Worm (Caenorhabditis elegans): ENCODE results near the gene F23B12.1.

The F23B12.1 gene

ce11 chrV:14417735-14418134, 11.2 kb upstream of the F23B12.1 start, which contains the start of the genes nxf-2 and set-31:
Gene nxf-2 (minus strand): TSS chrV:14417835.
Gene set-31 (plus strand): TSS chrV:14417903.
- TF ChIP-seq fkh-10 (GFP tag; optimal IDR thresholded peaks at IDR 0.05) (no peak), ceh-48 (tag; optimal IDR thresholded peaks at IDR 0.05) (no peak), elt-4 (tag; optimal IDR thresholded peaks at IDR 0.05) (no peak), syd-9 (tag; optimal IDR thresholded peaks at IDR 0.05) (no peak), ttx-3 (tag; optimal IDR thresholded peaks at IDR 0.05) (no peak), tbx-7 (tag; optimal IDR thresholded peaks at IDR 0.05) (no peak), unc-55 (GFP tag; optimal IDR thresholded peaks at IDR 0.05) (no peak), nhr-232 (tag; optimal IDR thresholded peaks at IDR 0.05) (no peak), npax-4 (tag; optimal IDR thresholded peaks at IDR 0.05) (no peak), lim-6 (tag; optimal IDR thresholded peaks at IDR 0.05) (no peak), Y22D7AL.16 (tag; optimal IDR thresholded peaks at IDR 0.05) (no peak), mec-3 (tag; optimal IDR thresholded peaks at IDR 0.05; ENCODE audit: borderline replicate concordance) (no peak), ztf-16 (tag; optimal IDR thresholded peaks at IDR 0.05) (no peak), ceh-22 (tag; optimal IDR thresholded peaks at IDR 0.05) (no peak), pag-3 (tag; optimal IDR thresholded peaks at IDR 0.05; ENCODE audit: borderline replicate concordance) (no peak)

ce11 chrV:14419855-14420254, 9.1 kb upstream of the F23B12.1 start:
- no peak for TF ChIP-seq ceh-2 (tag; optimal IDR thresholded peaks at IDR 0.05)
- TF ChIP-seq madf-2 (tag; optimal IDR thresholded peaks at IDR 0.05), result no peak
- TF ChIP-seq ama-1 (optimal IDR thresholded peaks at IDR 0.05), result no peak
- TF ChIP-seq npax-4 (tag; optimal IDR thresholded peaks at IDR 0.05), result no peak
- no peak for TF ChIP-seq ceh-14 (tag; optimal IDR thresholded peaks at IDR 0.05)
- TF ChIP-seq unc-86 (tag; optimal IDR thresholded peaks at IDR 0.05), result no peak
- TF ChIP-seq ceh-6 (GFP tag; optimal IDR thresholded peaks at IDR 0.05), result no peak
- TF ChIP-seq ceh-31 (tag; optimal IDR thresholded peaks at IDR 0.05), result no peak
- TF ChIP-seq hlh-13 (GFP tag; optimal IDR thresholded peaks at IDR 0.05), result no peak
- TF ChIP-seq nhr-232 (tag; optimal IDR thresholded peaks at IDR 0.05), result no peak
- TF ChIP-seq elt-4 (tag; optimal IDR thresholded peaks at IDR 0.05), result no peak
- TF ChIP-seq pros-1 (tag; optimal IDR thresholded peaks at IDR 0.05), result no peak

ce11 chrV:14421325-14421724, 7.6 kb upstream of the F23B12.1 start, which contains the start of gene dhs-22:
Gene dhs-22 (minus strand): TSS chrV:14421440.
- TF ChIP-seq T23F11.4 (GFP tag; optimal IDR thresholded peaks at IDR 0.05) (no peak), Y22D7AL.16 (tag; optimal IDR thresholded peaks at IDR 0.05) (no peak), unc-3 (GFP tag; conservative IDR thresholded peaks at IDR 0.05) (no peak), unc-3 (tag; optimal IDR thresholded peaks at IDR 0.05) (no peak), C08G9.2 (tag; optimal IDR thresholded peaks at IDR 0.05) (no peak), nhr-11 (tag; optimal IDR thresholded peaks at IDR 0.05) (no peak), odd-2 (tag; optimal IDR thresholded peaks at IDR 0.05) (no peak), hlh-30 (tag; optimal IDR thresholded peaks at IDR 0.05; ENCODE audit: insufficient read depth) (no peak), syd-9 (tag; optimal IDR thresholded peaks at IDR 0.05) (no peak), sox-2 (GFP tag; IDR thresholded peaks at IDR 0.05) (no peak), ceh-24 (tag; optimal IDR thresholded peaks at IDR 0.05) (no peak), ceh-22 (tag; optimal IDR thresholded peaks at IDR 0.05) (no peak), K02D7.2 (tag; optimal IDR thresholded peaks at IDR 0.05) (no peak), pat-9 (tag; optimal IDR thresholded peaks at IDR 0.05) (no peak), elt-4 (tag; optimal IDR thresholded peaks at IDR 0.05) (no peak), unc-86 (tag; optimal IDR thresholded peaks at IDR 0.05) (no peak), ama-1 (optimal IDR thresholded peaks at IDR 0.05) (no peak), hlh-6 (tag; optimal IDR thresholded peaks at IDR 0.05) (no peak), pqm-1 (tag; optimal IDR thresholded peaks at IDR 0.05) (no peak), ceh-34 (tag; optimal IDR thresholded peaks at IDR 0.05) (no peak), tbx-2 (tag; optimal IDR thresholded peaks at IDR 0.05) (no peak)

- TF ChIP-seq unc-86 (tag; optimal IDR thresholded peaks at IDR 0.05), result no peak
- TF ChIP-seq rnt-1 (tag; optimal IDR thresholded peaks at IDR 0.05), result no peak
- no peak for TF ChIP-seq hlh-15 (tag; optimal IDR thresholded peaks at IDR 0.05)
- no peak for TF ChIP-seq hlh-6 (tag; optimal IDR thresholded peaks at IDR 0.05)
- TF ChIP-seq tbx-7 (tag; optimal IDR thresholded peaks at IDR 0.05), result no peak
- no peak for TF ChIP-seq lin-11 (tag; optimal IDR thresholded peaks at IDR 0.05)
- no peak for TF ChIP-seq ama-1 (optimal IDR thresholded peaks at IDR 0.05)
- TF ChIP-seq ceh-9 (tag; optimal IDR thresholded peaks at IDR 0.05), result no peak
- no peak for TF ChIP-seq Y22D7AL.16 (tag; optimal IDR thresholded peaks at IDR 0.05)
- TF ChIP-seq nhr-232 (tag; optimal IDR thresholded peaks at IDR 0.05), result no peak
- no peak for TF ChIP-seq K09A11.1 (tag; optimal IDR thresholded peaks at IDR 0.05; ENCODE audit: insufficient read depth)
Measured at ce11 chrV:14422317-14422716, 6.6 kb upstream of the F23B12.1 start, which contains the start of gene pas-1. Gene pas-1 (minus strand): TSS chrV:14422618.

Data from whole organism, late embryonic.